Fruit fly (Drosophila melanogaster): ENCODE measurements around the gene Ama.

DNA sequence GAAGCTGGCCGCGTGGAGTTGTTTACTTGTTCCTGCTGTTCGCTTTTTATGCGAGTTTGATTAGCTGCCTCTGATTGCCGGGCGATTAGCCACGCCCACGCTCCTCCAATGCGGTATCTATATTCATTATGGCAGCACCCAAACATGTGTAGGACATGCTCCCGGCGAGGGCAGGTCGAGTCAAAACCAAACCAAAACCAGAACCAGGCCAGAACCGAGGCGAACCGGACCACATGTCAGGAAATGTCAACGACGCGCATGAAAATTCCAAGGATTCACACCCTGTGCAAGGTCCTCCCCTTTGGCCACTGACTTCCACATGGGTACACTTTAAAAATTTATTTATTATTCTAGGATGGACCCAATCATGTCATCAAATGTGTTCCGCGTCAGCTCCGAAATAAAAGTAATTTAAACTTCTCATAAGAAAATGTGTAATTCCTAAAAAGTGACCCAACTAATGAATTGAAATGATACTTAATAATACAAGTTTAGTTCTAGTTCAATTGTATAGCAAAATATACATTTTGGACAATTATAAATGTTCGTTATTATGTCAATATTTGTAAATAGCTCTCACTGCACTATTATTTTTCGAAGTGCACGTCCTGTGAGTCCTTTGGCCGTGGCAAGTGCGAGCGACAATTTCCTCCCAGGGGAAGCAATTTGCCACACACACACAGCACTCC, 10.8 kb upstream of the Ama start:
- TF ChIP-seq CTCF (optimal IDR thresholded peaks at IDR 0.05) (no peak), CG8478 (optimal IDR thresholded peaks at IDR 0.05) (no peak)

Measured in S2 (cell line).